Worm (Caenorhabditis elegans) whole organism, midembryonic: Measurements from ENCODE around the gene xbx-9.

Source experiments
- T22C8.4 ChIP-seq: fragments of 200-800 bp; sonication (Bioruptor generic); IDR thresholded peaks from 2 replicates; pipeline ENCODE4 v1.3.6; 2022; ENCODE audit warnings: missing genetic modification characterization, missing compliant biosample characterization
- cog-1 ChIP-seq: sonication (generic microtip); optimal IDR thresholded peaks from 2 replicates; lab custom pipeline; 2016; ENCODE audit warnings: missing genetic modification characterization, missing compliant biosample characterization
- flt-1 ChIP-seq: fragments of 200-800 bp; sonication (Bioruptor generic); IDR thresholded peaks from 2 replicates; pipeline ENCODE4 v1.3.6; 2022; ENCODE audit warnings: missing genetic modification characterization, missing compliant biosample characterization
- klf-2 ChIP-seq: fragments of 200-800 bp; sonication (Bioruptor generic); conservative IDR thresholded peaks from 2 replicates; pipeline ENCODE4 v1.3.6; 2022; ENCODE audit warnings: missing genetic modification reagents, missing genetic modification characterization, missing compliant biosample characterization
- med-1 ChIP-seq: sonication (generic microtip); optimal IDR thresholded peaks from 2 replicates; lab custom pipeline; 2017; ENCODE audit warnings: missing genetic modification characterization, mild to moderate bottlenecking, missing compliant biosample characterization, antibody characterized with exemption, missing genetic modification reagents; ENCODE audit not compliant: insufficient read depth
- ref-1 ChIP-seq: fragments of 200-800 bp; sonication (Bioruptor generic); conservative IDR thresholded peaks from 2 replicates; pipeline ENCODE4 v1.3.6; 2022; ENCODE audit warnings: missing genetic modification reagents, missing genetic modification characterization, missing compliant biosample characterization
- tab-1 ChIP-seq: fragments of 200-800 bp; sonication (Bioruptor generic); IDR thresholded peaks from 2 replicates; pipeline ENCODE4 v1.3.6; 2022; ENCODE audit warnings: missing genetic modification characterization, missing compliant biosample characterization
- ztf-23 ChIP-seq: fragments of 200-800 bp; sonication (Bioruptor generic); IDR thresholded peaks from 2 replicates; pipeline ENCODE4 v1.3.6; 2022; ENCODE audit warnings: missing genetic modification reagents, missing genetic modification characterization, missing compliant biosample characterization
- ztf-29 ChIP-seq: fragments of 200-800 bp; sonication (Bioruptor generic); IDR thresholded peaks from 2 replicates; pipeline ENCODE4 v1.3.6; 2022; ENCODE audit warnings: missing genetic modification reagents, missing genetic modification characterization, missing compliant biosample characterization

The xbx-9 gene

DNA sequence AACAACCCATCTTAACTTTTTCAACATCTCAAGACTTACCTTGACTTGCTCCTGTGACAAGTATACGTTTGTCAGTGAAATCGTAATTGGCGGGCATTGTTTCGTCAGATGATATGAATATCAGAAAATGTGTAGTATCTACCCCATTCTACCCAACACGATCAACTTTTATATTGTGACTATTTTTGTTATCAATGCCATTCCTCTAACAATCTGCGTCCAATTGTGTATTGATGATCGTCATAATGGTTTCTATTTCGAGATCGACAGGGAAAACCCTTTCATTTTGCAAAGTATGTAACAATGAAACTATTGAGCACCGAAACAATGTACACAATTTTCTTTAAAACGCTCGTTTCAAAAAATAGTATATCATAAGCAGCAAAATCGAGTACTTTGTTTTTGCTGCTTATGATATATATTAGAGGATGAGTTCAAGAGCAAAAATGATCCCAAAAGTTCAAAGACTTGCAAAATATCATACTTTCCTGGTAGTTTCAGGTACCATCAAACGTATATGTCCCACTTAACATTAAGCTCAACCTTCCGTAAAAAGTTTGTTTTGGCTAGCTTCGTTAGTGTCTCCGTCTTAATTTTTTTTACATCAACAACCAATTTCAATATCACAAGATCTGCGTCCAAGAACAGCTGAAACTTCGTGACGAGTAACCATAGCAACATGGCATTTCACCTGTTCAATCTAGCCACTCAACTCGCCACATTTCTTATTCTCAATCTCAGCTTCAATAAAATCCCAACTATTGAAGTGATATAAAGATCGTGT is at the start of gene xbx-9, which contains the start of gene dhs-21:
Gene xbx-9, plus strand, starts transcription at position 734 of the 784 bp plus-strand sequence.
Gene dhs-21, minus strand, starts transcription at position 181 of the 784 bp plus-strand sequence.
- no peak for TF ChIP-seq med-1
- no peak for TF ChIP-seq klf-2 (GFP tag; lab: Robert Waterston, UW)
- TF ChIP-seq ztf-29 (GFP tag; lab: Robert Waterston, UW): no peak
- no peak for TF ChIP-seq ztf-23 (GFP tag; lab: Robert Waterston, UW)
- no peak for TF ChIP-seq tab-1
- TF ChIP-seq ref-1 (GFP tag; lab: Robert Waterston, UW): no peak
- TF ChIP-seq T22C8.4 (GFP tag; lab: Robert Waterston, UW): no peak
- no peak for TF ChIP-seq flt-1
- no peak for TF ChIP-seq cog-1 (tag; lab: Kevin White, UChicago)

DNA sequence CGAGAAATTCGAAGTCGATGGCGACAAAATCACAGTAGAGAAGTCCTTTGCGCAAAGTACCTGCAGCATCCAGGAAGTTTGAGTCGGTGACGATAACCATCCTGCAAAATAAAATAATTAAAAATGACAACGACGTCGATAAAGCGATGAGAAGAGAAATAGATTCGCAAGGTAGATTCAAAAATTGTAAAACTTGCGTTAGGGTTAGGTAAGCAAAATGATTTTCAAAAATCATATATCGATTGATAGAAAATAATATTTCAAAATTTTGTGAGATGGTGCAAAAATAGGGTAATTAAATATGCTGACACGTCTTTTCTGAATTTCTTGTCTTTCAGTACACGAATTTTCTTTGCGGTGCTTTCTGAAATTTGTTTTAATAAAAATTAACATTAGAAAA is 38.8 kb upstream of the xbx-9 start, which contains the start of gene parn-1:
Gene parn-1, minus strand, starts transcription at position 101 of the 400 bp plus-strand sequence.
- no peak for TF ChIP-seq ztf-23 (GFP tag; lab: Robert Waterston, UW)
- no peak for TF ChIP-seq ref-1 (GFP tag; lab: Robert Waterston, UW)
- no peak for TF ChIP-seq flt-1
- no peak for TF ChIP-seq tab-1
- no peak for TF ChIP-seq med-1
- TF ChIP-seq klf-2 (GFP tag; lab: Robert Waterston, UW): no peak
- TF ChIP-seq cog-1 (tag; lab: Kevin White, UChicago): no peak
- TF ChIP-seq ztf-29 (GFP tag; lab: Robert Waterston, UW): no peak
- TF ChIP-seq T22C8.4 (GFP tag; lab: Robert Waterston, UW): no peak

DNA sequence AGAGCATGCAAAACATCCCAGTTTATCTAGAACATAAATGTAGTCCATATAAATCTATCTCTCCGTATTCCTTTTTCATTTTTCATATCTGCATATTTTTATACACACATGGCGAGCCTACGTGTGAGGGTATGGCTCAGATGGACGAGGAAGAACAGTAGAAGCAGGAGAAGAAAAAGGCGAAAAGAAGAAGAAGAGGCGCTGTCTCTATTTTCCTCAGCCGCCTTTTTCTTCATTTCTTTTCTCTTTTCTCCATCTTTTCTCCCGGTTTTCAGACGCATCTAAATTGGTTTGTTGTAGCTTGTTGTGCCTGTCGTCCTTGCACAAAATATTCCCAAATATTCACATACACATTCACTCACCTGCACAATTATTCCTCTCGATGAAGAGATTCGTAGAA is 38.0 kb upstream of the xbx-9 start, which contains the start of gene K10C8.4:
Gene K10C8.4, plus strand, starts transcription at position 301 of the 400 bp plus-strand sequence.
- TF ChIP-seq tab-1 (no peak), ztf-23 (GFP tag; lab: Robert Waterston, UW) (no peak), klf-2 (GFP tag; lab: Robert Waterston, UW) (no peak), flt-1 (no peak), ztf-29 (GFP tag; lab: Robert Waterston, UW) (no peak)

DNA sequence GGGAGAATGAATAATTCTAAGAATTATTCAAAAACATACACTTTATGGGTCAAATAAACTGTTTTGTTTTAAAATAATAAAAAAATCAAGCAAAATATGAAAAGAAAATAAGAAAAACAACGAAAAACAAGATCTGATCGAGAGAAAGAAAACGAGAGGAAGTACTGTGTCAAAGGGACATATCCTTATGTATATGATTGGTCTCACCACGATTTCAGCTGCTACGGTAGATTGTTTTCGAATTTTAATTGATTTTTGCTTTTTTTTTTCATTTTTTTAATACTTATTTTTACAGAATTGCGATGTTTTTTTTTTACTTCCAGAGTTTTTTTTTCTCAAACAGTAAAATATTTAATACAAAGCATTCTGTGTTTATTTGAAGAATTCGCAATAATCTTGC is 37.2 kb upstream of the xbx-9 start:
- TF ChIP-seq ztf-29 (GFP tag; lab: Robert Waterston, UW) (no peak), med-1 (no peak), ztf-23 (GFP tag; lab: Robert Waterston, UW) (no peak), klf-2 (GFP tag; lab: Robert Waterston, UW) (no peak)

DNA sequence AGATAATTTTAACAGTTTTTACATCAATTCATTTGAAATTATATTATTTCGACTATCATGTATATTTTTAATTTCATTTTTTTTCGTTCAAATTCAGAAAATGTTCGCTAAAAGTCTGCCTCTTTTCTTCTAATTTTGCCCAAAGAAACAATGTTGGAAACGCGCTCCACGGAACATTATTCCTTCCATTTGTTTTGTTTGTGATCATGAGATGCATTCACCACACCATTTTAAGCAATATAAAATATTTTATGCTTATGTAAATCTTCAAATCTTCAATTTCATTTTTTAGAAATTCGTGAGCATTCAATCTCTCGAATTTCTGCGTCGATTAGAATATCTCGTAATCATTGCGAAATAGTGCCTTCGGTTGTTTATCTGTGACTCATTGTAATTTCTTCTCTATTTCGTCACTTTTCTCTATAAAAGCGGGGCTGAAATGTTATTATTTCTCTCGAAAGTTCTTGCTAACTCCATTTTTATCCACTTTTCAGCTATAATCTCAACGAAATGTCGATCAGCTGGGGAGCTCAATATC is 36.6 kb upstream of the xbx-9 start, which contains the start of gene istr-1:
Gene istr-1, plus strand, starts transcription at position 495 of the 538 bp plus-strand sequence.
- TF ChIP-seq T22C8.4 (GFP tag; lab: Robert Waterston, UW) (no peak), ref-1 (GFP tag; lab: Robert Waterston, UW) (no peak), flt-1 (no peak), ztf-23 (GFP tag; lab: Robert Waterston, UW) (no peak), tab-1 (no peak), cog-1 (tag; lab: Kevin White, UChicago) (no peak), klf-2 (GFP tag; lab: Robert Waterston, UW) (no peak), ztf-29 (GFP tag; lab: Robert Waterston, UW) (no peak)

- TF ChIP-seq flt-1 (no peak), med-1 (no peak), tab-1 (no peak), klf-2 (GFP tag; lab: Robert Waterston, UW) (no peak), ref-1 (GFP tag; lab: Robert Waterston, UW) (no peak), ztf-23 (GFP tag; lab: Robert Waterston, UW) (no peak), T22C8.4 (GFP tag; lab: Robert Waterston, UW) (no peak), ztf-29 (GFP tag; lab: Robert Waterston, UW) (no peak), cog-1 (tag; lab: Kevin White, UChicago) (no peak)
These were observed 32.4 kb upstream of the xbx-9 start for ce11 chrV:12701613-12702012.

DNA sequence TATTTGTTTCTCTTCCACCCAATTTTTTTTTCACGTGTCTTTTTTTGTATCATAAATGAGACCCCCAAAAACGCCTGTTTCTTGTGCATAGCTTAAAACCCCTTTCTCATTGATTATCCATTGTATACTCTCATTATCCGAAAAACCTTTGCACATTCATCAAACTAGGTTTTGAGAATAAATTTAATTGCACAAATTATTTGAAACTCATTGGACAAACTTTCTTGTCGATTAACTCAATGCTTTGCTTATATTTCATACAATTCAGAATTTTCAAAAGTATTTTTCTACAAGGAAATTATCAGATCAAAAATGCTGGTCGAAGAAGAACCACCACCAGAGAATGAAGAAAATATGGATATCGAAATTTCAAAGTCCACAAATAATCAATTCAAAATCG is 29.9 kb upstream of the xbx-9 start, which contains the start of gene R11D1.1:
Gene R11D1.1, plus strand, starts transcription at position 301 of the 400 bp plus-strand sequence.
- TF ChIP-seq T22C8.4 (GFP tag; lab: Robert Waterston, UW): no peak
- no peak for TF ChIP-seq flt-1
- no peak for TF ChIP-seq med-1
- TF ChIP-seq ref-1 (GFP tag; lab: Robert Waterston, UW): no peak
- TF ChIP-seq ztf-29 (GFP tag; lab: Robert Waterston, UW): no peak
- TF ChIP-seq klf-2 (GFP tag; lab: Robert Waterston, UW): no peak

- TF ChIP-seq med-1 (no peak), klf-2 (GFP tag; lab: Robert Waterston, UW) (no peak), T22C8.4 (GFP tag; lab: Robert Waterston, UW) (no peak), tab-1 (no peak), ztf-29 (GFP tag; lab: Robert Waterston, UW) (no peak), ztf-23 (GFP tag; lab: Robert Waterston, UW) (no peak), cog-1 (tag; lab: Kevin White, UChicago) (no peak)
These were observed 27.5 kb upstream of the xbx-9 start for ce11 chrV:12706511-12706910.

DNA sequence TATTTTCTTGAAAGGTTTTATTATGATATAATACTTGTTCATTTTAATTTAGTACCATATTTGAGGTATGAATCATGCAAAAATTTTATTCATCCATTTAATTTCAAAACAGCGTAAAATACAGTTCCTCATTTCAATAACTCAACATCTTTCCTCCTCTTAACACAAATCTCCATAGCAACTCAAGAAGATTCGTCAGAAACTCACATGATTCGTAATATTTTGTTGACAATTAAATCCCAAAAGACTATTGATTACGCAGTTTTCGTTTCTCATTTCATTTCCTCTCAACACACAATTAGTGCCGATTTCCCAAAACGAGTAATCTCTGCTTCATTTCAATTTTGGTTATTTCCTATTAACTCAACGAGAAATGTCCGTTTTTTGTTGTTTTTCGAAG is 25.7 kb upstream of the xbx-9 start, which contains the start of gene R11D1.2:
Gene R11D1.2, plus strand, starts transcription at position 301 of the 400 bp plus-strand sequence.
- TF ChIP-seq ztf-29 (GFP tag; lab: Robert Waterston, UW) (no peak), cog-1 (tag; lab: Kevin White, UChicago) (no peak), med-1 (no peak), T22C8.4 (GFP tag; lab: Robert Waterston, UW) (no peak), klf-2 (GFP tag; lab: Robert Waterston, UW) (no peak), ztf-23 (GFP tag; lab: Robert Waterston, UW) (no peak), flt-1 (no peak), ref-1 (GFP tag; lab: Robert Waterston, UW) (no peak), tab-1 (no peak)
